Fruit fly (Drosophila melanogaster) whole organism, embryonic: ENCODE measurements around the gene CG2889.
A peak's percentile ranks its signal among the peaks of the same experiment; 100 is the strongest.

Experiments used
- Ada2b ChIP-seq: fragments of 200-800 bp; sonication (Bioruptor generic); IDR thresholded peaks from 2 replicates; pipeline ENCODE4 v1.3.6; 2022; ENCODE audit warnings: missing biosample characterization, missing genetic modification characterization
- C15 ChIP-seq: fragments of 200-800 bp; sonication (Bioruptor generic); IDR thresholded peaks from 3 replicates; pipeline ENCODE4 v1.3.6; 2022; ENCODE audit warnings: missing biosample characterization, missing genetic modification characterization
- CG10209 ChIP-seq: fragments of 200-800 bp; sonication (Bioruptor generic); optimal IDR thresholded peaks from 3 replicates; lab custom pipeline; 2017; ENCODE audit warnings: missing biosample characterization, mild to moderate bottlenecking, missing genetic modification characterization, missing genetic modification reagents
- CG10431 ChIP-seq: fragments of 200-800 bp; sonication (Bioruptor generic); optimal IDR thresholded peaks from 3 replicates; lab custom pipeline; 2018; ENCODE audit warnings: missing biosample characterization, mild to moderate bottlenecking, missing genetic modification characterization
- CG12769 ChIP-seq: fragments of 200-800 bp; sonication (Bioruptor generic); optimal IDR thresholded peaks from 2 replicates; lab custom pipeline; 2019; ENCODE audit warnings: missing biosample characterization, mild to moderate bottlenecking, missing genetic modification characterization, moderate library complexity
- CG13287 ChIP-seq: fragments of 200-800 bp; sonication (Bioruptor generic); IDR thresholded peaks from 2 replicates; pipeline ENCODE4 v1.3.6; 2022; ENCODE audit warnings: missing biosample characterization, missing genetic modification characterization; ENCODE audit not compliant: partially characterized antibody
- CG13296 ChIP-seq: fragments of 200-800 bp; sonication (Bioruptor generic); optimal IDR thresholded peaks from 3 replicates; lab custom pipeline; 2018; ENCODE audit warnings: missing biosample characterization, mild to moderate bottlenecking, missing genetic modification characterization
- CG13624 ChIP-seq: fragments of 200-800 bp; sonication (Bioruptor generic); optimal IDR thresholded peaks from 2 replicates; lab custom pipeline; 2016; ENCODE audit warnings: missing biosample characterization, missing genetic modification characterization
- CG14050 ChIP-seq: fragments of 200-800 bp; sonication (Bioruptor generic); IDR thresholded peaks from 3 replicates; pipeline ENCODE4 v1.3.6; 2022; ENCODE audit warnings: missing biosample characterization, missing genetic modification characterization
- CG14441 ChIP-seq: fragments of 200-800 bp; sonication (Bioruptor generic); IDR thresholded peaks from 2 replicates; pipeline ENCODE4 v1.3.6; 2022; ENCODE audit warnings: missing biosample characterization, missing genetic modification characterization
- CG1529 ChIP-seq: fragments of 200-800 bp; sonication (Bioruptor generic); optimal IDR thresholded peaks from 3 replicates; lab custom pipeline; 2018; ENCODE audit warnings: missing biosample characterization, missing genetic modification characterization
- CG1647 ChIP-seq: fragments of 200-800 bp; sonication (Bioruptor generic); optimal IDR thresholded peaks from 3 replicates; lab custom pipeline; 2016; ENCODE audit warnings: missing biosample characterization, missing genetic modification characterization
- CG18476 ChIP-seq: fragments of 200-800 bp; sonication (Bioruptor generic); optimal IDR thresholded peaks from 2 replicates; lab custom pipeline; 2016; ENCODE audit warnings: missing biosample characterization, mild to moderate bottlenecking, missing genetic modification characterization
- CG32532 ChIP-seq: fragments of 200-800 bp; sonication (Bioruptor generic); IDR thresholded peaks from 2 replicates; pipeline ENCODE4 v1.3.6; 2022; ENCODE audit warnings: missing biosample characterization, missing genetic modification characterization
- CG3995 ChIP-seq: fragments of 200-800 bp; sonication (Bioruptor generic); optimal IDR thresholded peaks from 3 replicates; lab custom pipeline; 2016; ENCODE audit warnings: missing biosample characterization, missing genetic modification characterization
- CG6854 ChIP-seq: fragments of 200-800 bp; sonication (Bioruptor generic); optimal IDR thresholded peaks from 3 replicates; lab custom pipeline; 2017; ENCODE audit warnings: missing biosample characterization, mild to moderate bottlenecking, missing genetic modification characterization
- CG8290 ChIP-seq, 3 experiments: fragments of 200-800 bp; sonication (Bioruptor generic); optimal IDR thresholded peaks; 2 replicates each; lab custom pipeline; 2016 to 2019; ENCODE audit warnings: missing biosample characterization in 3 of 3, missing genetic modification characterization in 3 of 3, mild to moderate bottlenecking in 2 of 3, moderate library complexity in 1 of 3
- CG8765 ChIP-seq: fragments of 200-800 bp; sonication (Bioruptor generic); IDR thresholded peaks from 2 replicates; pipeline ENCODE4 v1.3.6; 2022; ENCODE audit warnings: missing biosample characterization, missing genetic modification characterization
- CG9932 ChIP-seq: fragments of 200-800 bp; sonication (Bioruptor generic); IDR thresholded peaks from 2 replicates; pipeline ENCODE4 v1.3.6; 2022; ENCODE audit warnings: missing biosample characterization, missing genetic modification characterization
- CrebB ChIP-seq: fragments of 200-800 bp; sonication (Bioruptor generic); optimal IDR thresholded peaks from 3 replicates; lab custom pipeline; 2018; ENCODE audit warnings: missing biosample characterization, mild to moderate bottlenecking, missing genetic modification characterization
- Dll ChIP-seq: fragments of 200-800 bp; sonication (Bioruptor generic); IDR thresholded peaks from 4 replicates; pipeline ENCODE4 v1.3.6; 2022; ENCODE audit warnings: missing biosample characterization, missing genetic modification characterization; ENCODE audit not compliant: partially characterized antibody
- Dp ChIP-seq: fragments of 200-800 bp; sonication (Bioruptor generic); optimal IDR thresholded peaks from 2 replicates; lab custom pipeline; 2018; ENCODE audit warnings: missing biosample characterization, mild to moderate bottlenecking, missing genetic modification characterization, moderate library complexity
- Fer3 ChIP-seq: fragments of 200-800 bp; sonication (Bioruptor generic); optimal IDR thresholded peaks from 2 replicates; lab custom pipeline; 2018; ENCODE audit warnings: missing biosample characterization, mild to moderate bottlenecking, missing genetic modification characterization, moderate library complexity
- Hmx ChIP-seq: fragments of 200-800 bp; sonication (Bioruptor generic); optimal IDR thresholded peaks from 2 replicates; lab custom pipeline; 2016; ENCODE audit warnings: missing biosample characterization, missing genetic modification characterization
- Max ChIP-seq: fragments of 200-800 bp; sonication (Bioruptor generic); optimal IDR thresholded peaks from 2 replicates; lab custom pipeline; 2016; ENCODE audit warnings: missing biosample characterization, mild to moderate bottlenecking, missing genetic modification characterization
- Meics ChIP-seq: fragments of 200-800 bp; sonication (Bioruptor generic); optimal IDR thresholded peaks from 2 replicates; lab custom pipeline; 2017; ENCODE audit warnings: missing biosample characterization, mild to moderate bottlenecking, missing genetic modification characterization
- Neu2 ChIP-seq: fragments of 200-800 bp; sonication (Bioruptor generic); optimal IDR thresholded peaks from 3 replicates; lab custom pipeline; 2016; ENCODE audit warnings: missing biosample characterization, missing genetic modification characterization, borderline replicate concordance
- Ssrp ChIP-seq: fragments of 200-800 bp; sonication (Bioruptor generic); optimal IDR thresholded peaks from 2 replicates; lab custom pipeline; 2018; ENCODE audit warnings: missing biosample characterization, mild to moderate bottlenecking, missing genetic modification characterization, moderate library complexity
- Usf ChIP-seq: fragments of 200-800 bp; sonication (Bioruptor generic); optimal IDR thresholded peaks from 2 replicates; lab custom pipeline; 2017; ENCODE audit warnings: missing genotype, missing biosample characterization, missing genetic modification characterization
- ato ChIP-seq: fragments of 200-800 bp; sonication (Bioruptor generic); IDR thresholded peaks from 2 replicates; pipeline ENCODE4 v1.3.6; 2022; ENCODE audit warnings: missing biosample characterization, missing genetic modification characterization; ENCODE audit not compliant: partially characterized antibody
- br ChIP-seq: fragments of >200 bp; optimal IDR thresholded peaks from 2 replicates; lab custom pipeline; 2017
- caup ChIP-seq: fragments of 200-800 bp; sonication (Bioruptor generic); optimal IDR thresholded peaks from 3 replicates; lab custom pipeline; 2017; ENCODE audit warnings: missing biosample characterization, mild to moderate bottlenecking, missing genetic modification characterization, moderate library complexity; ENCODE audit not compliant: severe bottlenecking
- corto ChIP-seq: fragments of 200-800 bp; sonication (Bioruptor generic); optimal IDR thresholded peaks from 2 replicates; lab custom pipeline; 2016; ENCODE audit warnings: missing biosample characterization, mild to moderate bottlenecking, missing genetic modification characterization, moderate library complexity
- croc ChIP-seq: fragments of 200-800 bp; sonication (Bioruptor generic); conservative IDR thresholded peaks from 3 replicates; pipeline ENCODE4 v1.3.6; 2022; ENCODE audit warnings: missing biosample characterization, missing genetic modification characterization
- gsb ChIP-seq: fragments of 200-800 bp; sonication (Bioruptor generic); IDR thresholded peaks from 2 replicates; pipeline ENCODE4 v1.3.6; 2022; ENCODE audit warnings: missing biosample characterization, missing genetic modification characterization
- gt ChIP-seq: fragments of 200-800 bp; sonication (Bioruptor generic); IDR thresholded peaks from 2 replicates; pipeline ENCODE4 v1.3.6; 2022; ENCODE audit warnings: missing biosample characterization, missing genetic modification characterization
- hbn ChIP-seq: fragments of 200-800 bp; sonication (Bioruptor generic); IDR thresholded peaks from 2 replicates; pipeline ENCODE4 v1.3.6; 2022; ENCODE audit warnings: missing biosample characterization, missing genetic modification characterization; ENCODE audit not compliant: partially characterized antibody
- jigr1 ChIP-seq: fragments of 200-800 bp; sonication (Bioruptor generic); IDR thresholded peaks from 3 replicates; pipeline ENCODE4 v1.3.6; 2022; ENCODE audit warnings: missing biosample characterization, missing genetic modification characterization
- nmo ChIP-seq: fragments of 200-800 bp; sonication (Bioruptor generic); optimal IDR thresholded peaks from 2 replicates; lab custom pipeline; 2018; ENCODE audit warnings: missing biosample characterization, mild to moderate bottlenecking, missing genetic modification characterization, moderate library complexity
- pros ChIP-seq: fragments of 200-800 bp; sonication (Bioruptor generic); optimal IDR thresholded peaks from 3 replicates; lab custom pipeline; 2019; ENCODE audit warnings: missing biosample characterization, mild to moderate bottlenecking, missing genetic modification characterization, moderate library complexity
- pum ChIP-seq: fragments of 200-800 bp; sonication (Bioruptor generic); optimal IDR thresholded peaks from 2 replicates; lab custom pipeline; 2016; ENCODE audit warnings: missing biosample characterization, missing genetic modification characterization
- sc ChIP-seq, 3 experiments: fragments of >200 bp in 2 of 3; fragments of 200-800 bp in 1 of 3; sonication (Bioruptor generic) in 1 of 3; optimal IDR thresholded peaks; 2 replicates in 2 of 3; 3 replicates in 1 of 3; lab custom pipeline; 2017; ENCODE audit warnings: mild to moderate bottlenecking in 1 of 3, missing biosample characterization in 1 of 3, missing genetic modification characterization in 1 of 3, missing genetic modification reagents in 1 of 3
- seq ChIP-seq: fragments of 200-800 bp; sonication (Bioruptor generic); IDR thresholded peaks from 2 replicates; pipeline ENCODE4 v1.3.6; 2022; ENCODE audit warnings: missing biosample characterization, missing genetic modification characterization
- sim ChIP-seq: fragments of 200-800 bp; sonication (Bioruptor generic); IDR thresholded peaks from 2 replicates; pipeline ENCODE4 v1.3.6; 2022; ENCODE audit warnings: missing biosample characterization, missing genetic modification characterization
- slou ChIP-seq: fragments of 200-800 bp; sonication (Bioruptor generic); optimal IDR thresholded peaks from 3 replicates; lab custom pipeline; 2016; ENCODE audit warnings: missing biosample characterization, missing genetic modification characterization
- toy ChIP-seq: fragments of 200-800 bp; sonication (Bioruptor generic); IDR thresholded peaks from 2 replicates; pipeline ENCODE4 v1.3.6; 2022; ENCODE audit warnings: missing biosample characterization, missing genetic modification characterization
- twi ChIP-seq: fragments of 200-800 bp; optimal IDR thresholded peaks from 2 replicates; lab custom pipeline; 2019; ENCODE audit warnings: missing biosample characterization, mild to moderate bottlenecking, missing genetic modification characterization, moderate library complexity

Gene CG2889

dm6 chrX:10486144-10487030 is 12.6 kb downstream of the CG2889 start (continued):
- TF ChIP-seq Ada2b (GFP tag; lab: Robert Waterston, UW): peak; percentile 50
- TF ChIP-seq CG12769 (tag; lab: Kevin White, UChicago): peak; percentile 76
- peak; percentile 22; the same call in 1 of the 3 replicates for TF ChIP-seq CG14050 (GFP tag; lab: Robert Waterston, UW)
- no peak for TF ChIP-seq croc
- TF ChIP-seq CG8765 (GFP tag; lab: Robert Waterston, UW): no peak
- TF ChIP-seq CG14441 (GFP tag; lab: Robert Waterston, UW): peak; percentile 52
- no peak for TF ChIP-seq hbn (GFP tag; lab: Robert Waterston, UW)
- no peak for TF ChIP-seq br (lab: Kevin White, UChicago)
- no peak for TF ChIP-seq Dp
- TF ChIP-seq CG10209 (GFP tag; lab: Kevin White, UChicago): peak; percentile 71
- TF ChIP-seq jigr1 (GFP tag; lab: Robert Waterston, UW): no peak
- TF ChIP-seq Hmx (GFP tag; lab: Kevin White, UChicago): no peak
- TF ChIP-seq sim (GFP tag; lab: Robert Waterston, UW): no peak
- peak; percentile 53 for TF ChIP-seq CG13624 (GFP tag; lab: Kevin White, UChicago)
- 0 out of 2 replicates have a peak, but pooled peaks have one; percentile 37 for TF ChIP-seq toy (GFP tag; lab: Robert Waterston, UW)
- TF ChIP-seq CG18476 (GFP tag; lab: Kevin White, UChicago): peak; percentile 39
- TF ChIP-seq Usf (GFP tag; lab: Kevin White, UChicago): peak; percentile 5
- TF ChIP-seq C15 (GFP tag; lab: Robert Waterston, UW): 0 out of 3 replicates have a peak, but pooled peaks have one; percentile 15
- TF ChIP-seq CG3995: peak; percentile 18
- TF ChIP-seq CG32532 (GFP tag; lab: Robert Waterston, UW): peak; percentile 72
- peak; percentile 60 for TF ChIP-seq caup (GFP tag; lab: Kevin White, UChicago)
- peak; percentile 45; the same call in 1 of the 2 replicates for TF ChIP-seq gsb (GFP tag; lab: Robert Waterston, UW)
- TF ChIP-seq corto (GFP tag; lab: Kevin White, UChicago): no peak
- 0 out of 2 replicates have a peak, but pooled peaks have one; percentile 21 for TF ChIP-seq seq (GFP tag; lab: Robert Waterston, UW)
- peak; percentile 73 for TF ChIP-seq CG13296 (GFP tag; lab: Kevin White, UChicago)
- TF ChIP-seq slou: no peak
- TF ChIP-seq CG13287 (GFP tag; lab: Robert Waterston, UW): 0 out of 2 replicates have a peak, but pooled peaks have one; percentile 23
- TF ChIP-seq Max (GFP tag; lab: Kevin White, UChicago): peak; percentile 2
- TF ChIP-seq pum: no peak
- TF ChIP-seq CG6854: peak; percentile 33
- TF ChIP-seq Dll: 0 out of 4 replicates have a peak, but pooled peaks have one; percentile 21
- no peak for TF ChIP-seq ato (GFP tag; lab: Robert Waterston, UW)
- no peak for TF ChIP-seq twi (tag; lab: Kevin White, UChicago)
- TF ChIP-seq CG1647 (GFP tag; lab: Kevin White, UChicago): peak; percentile 24
- TF ChIP-seq CrebB (tag; lab: Kevin White, UChicago): peak; percentile 56
- TF ChIP-seq Fer3 (tag; lab: Kevin White, UChicago): peak; percentile 77
- TF ChIP-seq CG8290 (GFP tag; optimal IDR thresholded peaks at IDR 0.05; lab: Kevin White, UChicago): no peak
- TF ChIP-seq CG8290 (tag; optimal IDR thresholded peaks at IDR 0.05; lab: Kevin White, UChicago): peak in 1 of 2 experiments; percentile 63
- TF ChIP-seq sc (optimal IDR thresholded peaks at IDR 0.05; lab: Kevin White, UChicago): no peak
- no peak for TF ChIP-seq sc (GFP tag; optimal IDR thresholded peaks at IDR 0.05; lab: Kevin White, UChicago)
- TF ChIP-seq CG10431 (GFP tag; lab: Kevin White, UChicago): no peak
- TF ChIP-seq nmo (GFP tag; lab: Kevin White, UChicago): peak; percentile 52
- TF ChIP-seq pros (GFP tag; lab: Kevin White, UChicago): no peak
- TF ChIP-seq gt (GFP tag; lab: Robert Waterston, UW): no peak
- TF ChIP-seq CG1529: no peak
- peak; percentile 20 for TF ChIP-seq Ssrp (tag; lab: Kevin White, UChicago)
- peak; percentile 60 for TF ChIP-seq CG9932
- TF ChIP-seq Neu2 (GFP tag; lab: Kevin White, UChicago): no peak
- peak; percentile 79 for TF ChIP-seq Meics
